Worm (Caenorhabditis elegans) whole organism, young adult: ENCODE data around the gene str-2.

Experiments used
- C17E4.6 ChIP-seq: fragments of 200-800 bp; sonication (Bioruptor generic); IDR thresholded peaks from 2 replicates; pipeline ENCODE4 v1.3.6; 2022; ENCODE audit warnings: missing genetic modification reagents, missing genetic modification characterization, missing compliant biosample characterization
- T26A5.8 ChIP-seq: sonication (generic microtip); optimal IDR thresholded peaks from 2 replicates; lab custom pipeline; 2016; ENCODE audit warnings: missing genetic modification characterization, missing compliant biosample characterization
- ZK185.1 ChIP-seq: sonication (generic microtip); optimal IDR thresholded peaks from 2 replicates; lab custom pipeline; 2016; ENCODE audit warnings: mild to moderate bottlenecking, missing genetic modification characterization, missing compliant biosample characterization; ENCODE audit not compliant: poor library complexity, severe bottlenecking
- dpl-1 ChIP-seq: fragments of 150-350 bp; optimal IDR thresholded peaks from 2 replicates; lab custom pipeline; 2014; ENCODE audit warnings: missing biosample characterization, missing genetic modification reagents, missing genetic modification characterization
- hlh-12 ChIP-seq: sonication (generic microtip); optimal IDR thresholded peaks from 2 replicates; lab custom pipeline; 2016; ENCODE audit warnings: missing genetic modification characterization, missing compliant biosample characterization
- hlh-26 ChIP-seq: fragments of 200-800 bp; sonication (Bioruptor generic); conservative IDR thresholded peaks from 2 replicates; pipeline ENCODE4 v1.3.6; 2022; ENCODE audit warnings: missing genetic modification reagents, missing genetic modification characterization, missing compliant biosample characterization
- mes-4 ChIP-seq: sonication (generic microtip); optimal IDR thresholded peaks from 2 replicates; lab custom pipeline; 2016; ENCODE audit warnings: missing genotype, missing genetic modification characterization, missing compliant biosample characterization
- tlf-1 ChIP-seq: fragments of 200-800 bp; sonication (Bioruptor generic); optimal IDR thresholded peaks from 2 replicates; lab custom pipeline; 2018; ENCODE audit warnings: mild to moderate bottlenecking, missing genetic modification characterization, missing compliant biosample characterization
- unc-130 ChIP-seq: sonication (generic microtip); optimal IDR thresholded peaks from 2 replicates; lab custom pipeline; 2016; ENCODE audit warnings: missing genetic modification reagents, missing genetic modification characterization, missing compliant biosample characterization
- ztf-22 ChIP-seq: fragments of 200-800 bp; sonication (Bioruptor generic); optimal IDR thresholded peaks from 2 replicates; lab custom pipeline; 2018; ENCODE audit warnings: mild to moderate bottlenecking, missing genetic modification characterization, moderate library complexity, missing compliant biosample characterization

DNA sequence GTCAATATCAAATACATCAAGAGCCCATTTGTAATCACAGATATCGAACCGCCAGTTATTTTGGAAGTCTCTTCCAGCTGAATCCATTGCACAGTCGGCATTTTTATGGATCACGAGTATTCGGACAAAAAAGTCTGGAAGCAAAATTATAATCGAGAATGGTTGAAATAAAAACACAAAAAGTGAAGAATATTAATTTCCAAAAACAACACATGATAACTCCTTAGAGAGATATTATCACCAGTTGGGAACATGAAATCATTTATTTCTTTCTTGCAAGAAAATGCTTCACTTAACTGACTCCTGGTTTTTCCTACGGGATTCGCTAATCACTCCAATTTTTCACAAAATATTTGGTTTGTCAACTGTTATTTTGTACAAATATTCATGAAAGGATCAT, at the start of gene str-2:
- no peak for TF ChIP-seq dpl-1 (GFP tag; lab: Kevin White, UChicago)
- TF ChIP-seq T26A5.8 (tag; lab: Kevin White, UChicago), result no peak
- no peak for TF ChIP-seq mes-4 (tag; lab: Kevin White, UChicago)
- no peak for TF ChIP-seq hlh-26
- TF ChIP-seq ztf-22 (GFP tag; lab: Kevin White, UChicago), result no peak
- TF ChIP-seq hlh-12, result no peak
- no peak for TF ChIP-seq ZK185.1 (tag; lab: Kevin White, UChicago)
- TF ChIP-seq C17E4.6, result no peak
- no peak for TF ChIP-seq unc-130 (GFP tag; lab: Kevin White, UChicago)
- no peak for TF ChIP-seq tlf-1
